Fruit fly (Drosophila melanogaster) Kc167 (cell line): ENCODE measurements around the gene CG45080.

ENCODE experiments used
- Myc ChIP-seq: fragments of >200 bp; optimal IDR thresholded peaks from 2 replicates; lab custom pipeline; 2017; ENCODE audit warnings: missing external identifiers
- Sin3A ChIP-seq: fragments of >200 bp; optimal IDR thresholded peaks from 2 replicates; lab custom pipeline; 2018; ENCODE audit warnings: missing external identifiers
- h ChIP-seq: fragments of >200 bp; optimal IDR thresholded peaks from 3 replicates; lab custom pipeline; 2018; ENCODE audit warnings: missing external identifiers
- insv ChIP-seq: fragments of >200 bp; optimal IDR thresholded peaks from 3 replicates; lab custom pipeline; 2018; ENCODE audit warnings: missing external identifiers
- psq ChIP-seq: fragments of >200 bp; optimal IDR thresholded peaks from 2 replicates; lab custom pipeline; 2017; ENCODE audit warnings: missing external identifiers
- ttk ChIP-seq: sonication (Bioruptor generic); optimal IDR thresholded peaks from 2 replicates; lab custom pipeline; 2017; ENCODE audit warnings: missing external identifiers

CG45080 gene

DNA sequence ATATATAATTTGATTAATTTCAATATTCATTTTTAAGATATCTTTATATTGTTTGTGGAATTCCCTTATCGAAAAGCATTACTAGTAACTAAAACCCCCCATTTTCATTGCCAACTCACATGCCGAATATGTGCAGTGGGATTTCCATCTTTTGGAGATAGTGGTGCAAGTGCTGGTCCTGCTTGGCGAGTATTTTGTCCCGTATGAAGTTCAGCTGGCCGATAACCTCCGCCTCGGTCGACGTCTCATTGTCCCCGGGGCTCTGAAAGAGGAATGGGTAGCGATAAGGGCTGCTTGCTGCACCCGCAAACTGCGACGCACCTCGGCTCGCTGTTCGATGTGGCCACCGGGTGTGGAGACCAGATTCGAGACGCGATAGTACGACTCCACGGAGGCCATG lies 48.4 kb downstream of the CG45080 start:
- TF ChIP-seq Sin3A (lab: Kevin White, UChicago) (no peak), ttk (no peak), psq (lab: Kevin White, UChicago) (no peak), insv (lab: Kevin White, UChicago) (no peak), Myc (no peak), h (no peak)
